In the genomic region with DNA sequence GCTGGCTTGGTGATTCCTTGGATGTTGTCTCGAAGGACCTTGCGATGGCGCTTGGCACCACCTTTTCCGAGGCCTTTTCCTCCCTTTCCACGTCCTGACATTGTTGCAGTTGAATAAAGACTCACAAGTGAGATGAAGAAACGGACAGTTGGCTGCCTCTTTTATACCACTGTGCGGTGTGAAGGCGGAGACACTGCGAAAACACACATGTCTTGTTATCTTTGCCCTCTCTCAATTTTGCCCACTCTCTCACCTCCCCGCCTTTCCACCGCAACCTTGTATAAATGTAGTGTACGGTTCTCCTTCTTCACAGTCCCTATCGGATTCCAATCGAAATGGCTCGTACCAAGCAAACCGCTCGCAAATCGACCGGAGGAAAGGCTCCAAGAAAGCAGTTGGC, we compare ENCODE assay signal across 5 worm cellular contexts.
TF ChIP-seq lines count a peak whose summit lies in the region.

A gene (minus strand): TSS at position 101 of the 400 bp plus-strand sequence.
A gene (plus strand): TSS at position 336 of the 400 bp plus-strand sequence.

TF ChIP-seq in whole organism, L1 larva, 84 proteins besides CTCF, POLR2A, EP300 and RAD21:
- TF ChIP-seq nhr-19 (GFP tag; conservative IDR thresholded peaks at IDR 0.05; lab: Robert Waterston, UW) (no peak), rnt-1 (tag; optimal IDR thresholded peaks at IDR 0.05; lab: Kevin White, UChicago) (peak; percentile 23), nhr-85 (tag; lab: Kevin White, UChicago) (peak; percentile 49), nhr-20 (tag; optimal IDR thresholded peaks at IDR 0.05; lab: Kevin White, UChicago) (peak; percentile 20), lin-14 (GFP tag; optimal IDR thresholded peaks at IDR 0.05; lab: Kevin White, UChicago) (peak; percentile 16), snu-23 (GFP tag; optimal IDR thresholded peaks at IDR 0.05; lab: Kevin White, UChicago) (peak; percentile 4), fos-1 (tag; optimal IDR thresholded peaks at IDR 0.05; lab: Kevin White, UChicago) (no peak), vab-15 (tag; optimal IDR thresholded peaks at IDR 0.05; lab: Kevin White, UChicago) (no peak), mep-1 (tag; optimal IDR thresholded peaks at IDR 0.05; lab: Kevin White, UChicago) (no peak), mab-9 (GFP tag; IDR thresholded peaks at IDR 0.05; lab: Robert Waterston, UW) (no peak)

TF ChIP-seq in whole organism, L4 larva, 104 proteins besides CTCF, POLR2A, EP300 and RAD21:
- TF ChIP-seq zfp-3 (GFP tag; conservative IDR thresholded peaks at IDR 0.05; lab: Robert Waterston, UW) (no peak), zag-1 (tag; optimal IDR thresholded peaks at IDR 0.05; lab: Kevin White, UChicago) (no peak), daf-16 (GFP tag; optimal IDR thresholded peaks at IDR 0.05; lab: Kevin White, UChicago) (no peak), daf-16 (tag; optimal IDR thresholded peaks at IDR 0.05; lab: Kevin White, UChicago) (peak; percentile 22)
TF ChIP-seq in whole organism, L4 larva: peak in this region for 1.

TF ChIP-seq in whole organism, early embryonic, 17 proteins besides CTCF, POLR2A, EP300 and RAD21:
- TF ChIP-seq tbx-11 (GFP tag; IDR thresholded peaks at IDR 0.05; lab: Robert Waterston, UW) (no peak), ceh-13 (GFP tag; optimal IDR thresholded peaks at IDR 0.05; lab: Kevin White, UChicago) (no peak), tra-4 (tag; optimal IDR thresholded peaks at IDR 0.05; lab: Kevin White, UChicago) (no peak), scrt-1 (GFP tag; IDR thresholded peaks at IDR 0.05; lab: Robert Waterston, UW) (peak; percentile 8; the same call in 1 of the 2 replicates)

TF ChIP-seq in whole organism, midembryonic, 9 proteins besides CTCF, POLR2A, EP300 and RAD21:
- TF ChIP-seq klf-2 (GFP tag; conservative IDR thresholded peaks at IDR 0.05; lab: Robert Waterston, UW), result no peak
- peak; percentile 67; the same call in 1 of the 2 replicates for TF ChIP-seq flt-1 (GFP tag; IDR thresholded peaks at IDR 0.05; lab: Robert Waterston, UW)

TF ChIP-seq in whole organism, young adult, 124 proteins besides CTCF, POLR2A, EP300 and RAD21:
- TF ChIP-seq Y95B8A.8 (GFP tag; IDR thresholded peaks at IDR 0.05; lab: Robert Waterston, UW), result no peak
- TF ChIP-seq F52B5.7 (tag; optimal IDR thresholded peaks at IDR 0.05; lab: Kevin White, UChicago), result no peak
- TF ChIP-seq pha-4 (tag; optimal IDR thresholded peaks at IDR 0.05; lab: Kevin White, UChicago), result no peak
- TF ChIP-seq ztf-28 (GFP tag; IDR thresholded peaks at IDR 0.05; lab: Robert Waterston, UW), result no peak
- TF ChIP-seq hmg-1.2 (GFP tag; IDR thresholded peaks at IDR 0.05; lab: Robert Waterston, UW), result peak; percentile 36; the same call in 1 of the 2 replicates
